Worm (Caenorhabditis elegans) whole organism, L3 larva: ENCODE results near the gene F14H12.2.

ENCODE experiments used
- R02D3.7 ChIP-seq: fragments of 150-350 bp; optimal IDR thresholded peaks from 2 replicates; lab custom pipeline; 2014; ENCODE audit warnings: missing biosample characterization, missing genetic modification characterization
- egl-27 ChIP-seq: sonication (generic microtip); optimal IDR thresholded peaks from 4 replicates; lab custom pipeline; 2017; ENCODE audit warnings: missing biosample characterization, missing genetic modification reagents, missing genetic modification characterization
- elt-2 ChIP-seq: sonication (generic microtip); optimal IDR thresholded peaks from 2 replicates; lab custom pipeline; 2016; ENCODE audit warnings: missing genetic modification reagents, mild to moderate bottlenecking, missing genetic modification characterization, missing compliant biosample characterization
- jun-1 ChIP-seq: fragments of 150-350 bp; optimal IDR thresholded peaks from 2 replicates; lab custom pipeline; 2014; ENCODE audit warnings: missing biosample characterization, missing genetic modification reagents, missing genetic modification characterization
- nhr-28 ChIP-seq: fragments of 150-350 bp; optimal IDR thresholded peaks from 2 replicates; lab custom pipeline; 2014; ENCODE audit warnings: missing biosample characterization, missing genetic modification characterization
- pha-4 ChIP-seq: fragments of 150-350 bp; optimal IDR thresholded peaks from 2 replicates; lab custom pipeline; 2014; ENCODE audit warnings: missing biosample characterization, missing genetic modification reagents, missing genetic modification characterization
- unc-39 ChIP-seq: sonication (generic microtip); optimal IDR thresholded peaks from 4 replicates; lab custom pipeline; 2017; ENCODE audit warnings: missing biosample characterization, missing genetic modification characterization
- unc-62 ChIP-seq: fragments of 150-350 bp; sonication (generic microtip); optimal IDR thresholded peaks from 4 replicates; lab custom pipeline; 2014; ENCODE audit warnings: missing biosample characterization, missing genetic modification reagents, missing genetic modification characterization
- ztf-11 ChIP-seq: fragments of 150-350 bp; optimal IDR thresholded peaks from 2 replicates; lab custom pipeline; 2014; ENCODE audit warnings: missing biosample characterization, missing genetic modification characterization

DNA sequence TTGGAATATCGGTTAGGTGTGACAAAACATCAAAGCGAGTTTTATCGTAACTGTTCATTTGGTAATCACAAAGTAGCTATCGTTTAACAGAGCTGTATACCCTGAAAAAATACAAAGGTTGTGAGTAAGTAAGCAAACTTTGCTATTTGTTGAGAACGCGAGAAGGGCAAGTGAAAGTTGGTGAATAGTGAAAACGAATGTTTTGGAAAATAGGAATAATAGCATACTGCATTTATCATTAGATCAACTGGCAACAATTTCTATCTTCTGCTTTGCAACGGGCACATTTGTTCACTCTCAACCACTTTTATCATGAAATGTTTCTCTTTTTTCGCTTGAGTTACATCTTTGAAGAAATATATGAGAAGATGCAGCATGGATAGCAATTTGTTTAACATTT, 21.5 kb upstream of the F14H12.2 start, which contains the start of gene C24A8.5:
- TF ChIP-seq R02D3.7 (tag; lab: Kevin White, UChicago): no peak
- TF ChIP-seq jun-1 (tag; lab: Kevin White, UChicago): no peak
- TF ChIP-seq ztf-11 (tag; lab: Kevin White, UChicago): no peak
- no peak for TF ChIP-seq nhr-28 (tag; lab: Kevin White, UChicago)
- no peak for TF ChIP-seq unc-62
- no peak for TF ChIP-seq egl-27 (tag; lab: Kevin White, UChicago)
- no peak for TF ChIP-seq unc-39
- no peak for TF ChIP-seq elt-2 (tag; lab: Kevin White, UChicago)
- TF ChIP-seq pha-4 (tag; lab: Kevin White, UChicago): no peak
